Fruit fly (Drosophila melanogaster) whole organism: ENCODE results near the gene ScpX.

Source experiments
- CG8478 ChIP-seq: fragments of >200 bp; optimal IDR thresholded peaks from 2 replicates; lab custom pipeline; 2018; ENCODE audit warnings: inconsistent platforms
- Dll ChIP-seq: fragments of >200 bp; optimal IDR thresholded peaks from 2 replicates; lab custom pipeline; 2017
- EcR ChIP-seq, 2 experiments: fragments of >200 bp; optimal IDR thresholded peaks; 2 replicates each; lab custom pipeline; 2017; ENCODE audit warnings: missing biosample characterization in 2 of 2, missing genetic modification characterization in 2 of 2, missing genetic modification reagents in 2 of 2
- pan ChIP-seq: fragments of >200 bp; optimal IDR thresholded peaks from 2 replicates; lab custom pipeline; 2017
- psq ChIP-seq: fragments of >200 bp; optimal IDR thresholded peaks from 2 replicates; lab custom pipeline; 2017
- usp ChIP-seq: fragments of >200 bp; optimal IDR thresholded peaks from 2 replicates; lab custom pipeline; 2017; ENCODE audit warnings: missing biosample characterization, missing genetic modification characterization, mixed read lengths

dm6 chr2L:18822805-18823204, 8.2 kb upstream of the ScpX start:
- TF ChIP-seq CG8478 (lab: Kevin White, UChicago) (no peak), psq (lab: Kevin White, UChicago) (no peak), Dll (lab: Kevin White, UChicago) (no peak), usp (GFP tag; lab: Kevin White, UChicago) (no peak), EcR (GFP tag; optimal IDR thresholded peaks at IDR 0.05; lab: Kevin White, UChicago) (no peak), pan (lab: Kevin White, UChicago) (no peak)
